Fruit fly (Drosophila melanogaster): ENCODE data around the gene CG9215.

dm6 chrX:15618953-15619630 lies 36.4 kb upstream of the CG9215 start:
- peak; percentile 57 for TF ChIP-seq CG32006 (GFP tag; optimal IDR thresholded peaks at IDR 0.05)
- TF ChIP-seq Hr4 (GFP tag; optimal IDR thresholded peaks at IDR 0.05) = peak; percentile 13
- TF ChIP-seq acj6 (GFP tag; optimal IDR thresholded peaks at IDR 0.05) = no peak
- TF ChIP-seq Gug (GFP tag; IDR thresholded peaks at IDR 0.05) = peak; percentile 47; the same call in 1 of the 2 replicates
- TF ChIP-seq CG8319 (GFP tag; optimal IDR thresholded peaks at IDR 0.05) = no peak

All from whole organism, prepupa.